Worm (Caenorhabditis elegans) whole organism, young adult: ENCODE results near the gene T20G5.13.

ENCODE experiments used
- F57A8.1 ChIP-seq: fragments of 200-800 bp; sonication (Bioruptor generic); optimal IDR thresholded peaks from 2 replicates; lab custom pipeline; 2018; ENCODE audit warnings: mild to moderate bottlenecking, missing genetic modification characterization, moderate library complexity, missing compliant biosample characterization
- Y67H2A.10 ChIP-seq: fragments of 200-800 bp; sonication (Bioruptor generic); conservative IDR thresholded peaks from 2 replicates; pipeline ENCODE4 v1.3.6; 2022; ENCODE audit warnings: missing genetic modification reagents, missing genetic modification characterization, missing compliant biosample characterization
- ama-1 ChIP-seq, 3 experiments: fragments of 150-350 bp in 1 of 3; sonication (generic microtip) in 2 of 3; optimal IDR thresholded peaks; 2 replicates each; lab custom pipeline; 2014 to 2018; ENCODE audit warnings: missing biosample characterization in 2 of 3, missing genetic modification characterization in 2 of 3, missing genetic modification reagents in 2 of 3
- lin-35 ChIP-seq, 3 experiments: fragments of 150-350 bp in 2 of 3; sonication (generic microtip) in 1 of 3; optimal IDR thresholded peaks; 2 replicates each; lab custom pipeline; 2014 to 2018; ENCODE audit warnings: missing biosample characterization in 3 of 3, missing genetic modification characterization in 3 of 3, missing genetic modification reagents in 3 of 3
- madf-10 ChIP-seq: sonication (generic microtip); optimal IDR thresholded peaks from 2 replicates; lab custom pipeline; 2016; ENCODE audit warnings: mild to moderate bottlenecking, missing genetic modification characterization, missing compliant biosample characterization
- snpc-1.1 ChIP-seq: sonication (generic microtip); optimal IDR thresholded peaks from 2 replicates; lab custom pipeline; 2017; ENCODE audit warnings: missing genetic modification characterization, mild to moderate bottlenecking, missing compliant biosample characterization, antibody characterized with exemption, moderate library complexity, missing genotype, missing genetic modification reagents; ENCODE audit not compliant: insufficient read depth
- tlf-1 ChIP-seq: fragments of 200-800 bp; sonication (Bioruptor generic); optimal IDR thresholded peaks from 2 replicates; lab custom pipeline; 2018; ENCODE audit warnings: mild to moderate bottlenecking, missing genetic modification characterization, missing compliant biosample characterization
- ztf-26 ChIP-seq: sonication (generic microtip); optimal IDR thresholded peaks from 2 replicates; lab custom pipeline; 2017; ENCODE audit warnings: missing genetic modification characterization, missing compliant biosample characterization

DNA sequence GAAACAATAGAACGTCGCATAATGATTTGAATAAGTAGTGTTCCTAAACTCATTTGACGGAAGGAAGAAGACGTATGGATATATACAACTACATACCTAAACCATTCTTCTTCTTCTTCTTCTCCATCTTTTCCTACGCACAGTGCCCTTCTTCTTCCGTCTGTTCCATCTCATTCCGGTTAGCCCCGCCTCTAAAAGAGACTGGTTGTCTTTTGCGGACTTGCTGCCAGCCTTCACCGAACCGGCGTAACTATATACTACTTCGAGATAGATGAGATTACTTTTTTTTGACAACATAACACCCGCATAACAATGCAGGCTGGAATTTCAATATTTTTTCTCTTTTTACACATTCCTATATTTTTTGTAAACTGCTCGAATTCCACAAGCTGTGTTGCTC, 40.8 kb downstream of the T20G5.13 start, which contains the start of the genes K08E5.5 and mua-3:
- TF ChIP-seq lin-35 (GFP tag; optimal IDR thresholded peaks at IDR 0.05; lab: Kevin White, UChicago) (no peak), F57A8.1 (GFP tag; lab: Kevin White, UChicago) (no peak), Y67H2A.10 (GFP tag; lab: Robert Waterston, UW) (no peak), tlf-1 (GFP tag; lab: Kevin White, UChicago) (no peak), snpc-1.1 (tag; lab: Kevin White, UChicago) (no peak), ztf-26 (no peak), madf-10 (no peak), ama-1 (optimal IDR thresholded peaks at IDR 0.05; lab: Kevin White, UChicago) (no peak), ama-1 (GFP tag; optimal IDR thresholded peaks at IDR 0.05; lab: Kevin White, UChicago) (no peak)
